Fruit fly (Drosophila melanogaster) whole organism, wandering third instar larva: ENCODE measurements around the gene tal-3A.

Experiments
- CG9705 ChIP-seq: fragments of 200-800 bp; sonication (Bioruptor generic); optimal IDR thresholded peaks from 2 replicates; lab custom pipeline; 2018; ENCODE audit warnings: missing biosample characterization, mild to moderate bottlenecking, missing genetic modification characterization
- Hr83 ChIP-seq: fragments of 200-300 bp; sonication (Bioruptor generic); optimal IDR thresholded peaks from 2 replicates; lab custom pipeline; 2016; ENCODE audit warnings: missing biosample characterization, mild to moderate bottlenecking, missing genetic modification characterization, moderate library complexity; ENCODE audit not compliant: poor library complexity, severe bottlenecking
- lola ChIP-seq: fragments of >200 bp; optimal IDR thresholded peaks from 2 replicates; lab custom pipeline; 2017; ENCODE audit warnings: missing biosample characterization, missing genetic modification characterization
- usp ChIP-seq: fragments of >200 bp; optimal IDR thresholded peaks from 2 replicates; lab custom pipeline; 2017; ENCODE audit warnings: missing biosample characterization, missing genetic modification characterization

DNA sequence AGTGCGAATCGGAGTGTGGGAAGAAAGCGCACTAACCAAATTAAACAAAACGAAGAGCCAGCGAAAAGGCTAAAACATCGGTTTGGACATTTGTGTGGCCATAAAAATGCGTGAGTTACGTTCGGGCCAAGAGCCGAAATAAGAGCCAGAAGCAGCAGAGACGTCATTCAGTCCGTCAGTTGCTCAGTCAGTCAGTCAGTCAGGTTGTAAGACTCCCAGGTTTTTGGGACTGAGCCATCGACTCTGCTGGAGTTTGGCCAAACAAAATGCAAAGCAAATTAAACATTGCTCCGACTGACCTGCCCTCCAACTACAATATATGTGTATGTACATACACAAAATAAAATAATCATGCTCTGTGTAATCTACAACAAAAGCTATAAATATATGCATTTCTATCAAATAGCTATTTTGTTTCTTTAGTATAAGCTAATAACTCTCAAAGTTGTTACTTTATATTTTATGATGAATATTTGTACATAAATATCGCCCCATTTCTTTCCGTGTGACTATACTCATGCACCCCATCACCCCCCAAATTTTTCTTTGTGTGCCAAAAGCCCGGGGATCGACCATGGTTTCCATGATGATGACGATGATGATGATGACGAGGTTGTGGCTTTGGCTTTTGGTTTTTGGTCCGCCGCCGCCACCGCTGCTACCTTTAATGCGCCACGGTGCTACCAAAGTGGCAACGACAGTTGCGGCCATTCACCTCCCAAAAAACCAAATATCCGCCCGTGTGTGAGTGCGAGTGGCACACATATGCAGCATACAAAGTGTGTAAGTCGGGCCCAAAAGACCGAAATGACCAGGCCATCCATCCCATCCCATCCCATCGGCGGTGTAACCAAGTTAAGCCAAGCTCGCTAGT, 19.6 kb upstream of the tal-3A start:
- TF ChIP-seq Hr83 (GFP tag; lab: Kevin White, UChicago) (no peak), usp (GFP tag; lab: Kevin White, UChicago) (no peak), lola (GFP tag; lab: Kevin White, UChicago) (no peak), CG9705 (no peak)
